Fruit fly (Drosophila melanogaster): Measurements from ENCODE around the gene CG32277.

Gene CG32277

dm6 chr3L:3198447-3199402, 6.5 kb downstream of the CG32277 start, which contains the start of the genes CG32276 and gry (continued):
- TF ChIP-seq dimm (GFP tag; IDR thresholded peaks at IDR 0.05) (no peak), Xrp1 (GFP tag; IDR thresholded peaks at IDR 0.05) (peak; percentile 72; the same call in 1 of the 2 replicates), yki (optimal IDR thresholded peaks at IDR 0.05) (no peak), odd (GFP tag; optimal IDR thresholded peaks at IDR 0.05) (no peak), da (GFP tag; optimal IDR thresholded peaks at IDR 0.05) (peak; percentile 43), CG10321 (GFP tag; IDR thresholded peaks at IDR 0.05) (no peak), CG17568 (GFP tag; optimal IDR thresholded peaks at IDR 0.05) (no peak), cwo (GFP tag; optimal IDR thresholded peaks at IDR 0.05) (peak; percentile 61), CG13624 (GFP tag; optimal IDR thresholded peaks at IDR 0.05) (peak; percentile 80), usp (GFP tag; optimal IDR thresholded peaks at IDR 0.05) (no peak), cad (GFP tag; optimal IDR thresholded peaks at IDR 0.05) (no peak), ind (GFP tag; optimal IDR thresholded peaks at IDR 0.05) (peak; percentile 81), dysf (GFP tag; IDR thresholded peaks at IDR 0.05) (peak; percentile 74), CG43689 (GFP tag; IDR thresholded peaks at IDR 0.05) (no peak), gro (GFP tag; optimal IDR thresholded peaks at IDR 0.05) (no peak), sr (GFP tag; IDR thresholded peaks at IDR 0.05) (no peak; the same call in 2 of the 3 replicates), CG30403 (GFP tag; optimal IDR thresholded peaks at IDR 0.05) (peak; percentile 84), Hr51 (GFP tag; optimal IDR thresholded peaks at IDR 0.05) (peak in 1 of 2 experiments; percentile 78), CG30020 (tag; optimal IDR thresholded peaks at IDR 0.05) (peak; percentile 78), Dbx (GFP tag; IDR thresholded peaks at IDR 0.05) (peak; percentile 69; the same call in 1 of the 3 replicates), sug (tag; optimal IDR thresholded peaks at IDR 0.05) (no peak), Eip74EF (GFP tag; optimal IDR thresholded peaks at IDR 0.05) (no peak), row (GFP tag; IDR thresholded peaks at IDR 0.05) (peak; percentile 93), CG6791 (GFP tag; IDR thresholded peaks at IDR 0.05; ENCODE audit: partially characterized antibody) (no peak), Dref (GFP tag; IDR thresholded peaks at IDR 0.05) (0 out of 2 replicates have a peak, but pooled peaks have one; percentile 39), lola (GFP tag; optimal IDR thresholded peaks at IDR 0.05) (peak in 1 of 3 experiments; percentile 71), MTF-1 (GFP tag; optimal IDR thresholded peaks at IDR 0.05; ENCODE audit: borderline replicate concordance) (peak; percentile 42), bcd (GFP tag; optimal IDR thresholded peaks at IDR 0.05) (peak; percentile 73), Nf-YB (GFP tag; optimal IDR thresholded peaks at IDR 0.05) (peak; percentile 42), CG10654 (GFP tag; optimal IDR thresholded peaks at IDR 0.05) (no peak), hth (optimal IDR thresholded peaks at IDR 0.05) (no peak), CG14710 (tag; optimal IDR thresholded peaks at IDR 0.05) (peak; percentile 91), NfI (GFP tag; optimal IDR thresholded peaks at IDR 0.05) (peak; percentile 73), Abd-B (GFP tag; optimal IDR thresholded peaks at IDR 0.05) (peak; percentile 43), CG14050 (GFP tag; IDR thresholded peaks at IDR 0.05) (peak; percentile 23; the same call in 1 of the 3 replicates), Ssrp (tag; optimal IDR thresholded peaks at IDR 0.05) (peak; percentile 55), mld (GFP tag; IDR thresholded peaks at IDR 0.05; ENCODE audit: partially characterized antibody) (no peak), CG31441 (GFP tag; IDR thresholded peaks at IDR 0.05) (no peak), Optix (GFP tag; IDR thresholded peaks at IDR 0.05) (peak; percentile 60; the same call in 2 of the 3 replicates), CG18262 (tag; optimal IDR thresholded peaks at IDR 0.05) (peak; percentile 75), CkIIα-i1 (GFP tag; IDR thresholded peaks at IDR 0.05) (no peak), Rx (GFP tag; IDR thresholded peaks at IDR 0.05) (peak; percentile 14; the same call in 1 of the 2 replicates), unc-4 (GFP tag; IDR thresholded peaks at IDR 0.05; ENCODE audit: partially characterized antibody) (no peak), CG11560 (tag; IDR thresholded peaks at IDR 0.05) (no peak), Blimp-1 (GFP tag; optimal IDR thresholded peaks at IDR 0.05) (no peak), gsb-n (tag; optimal IDR thresholded peaks at IDR 0.05) (no peak), ERR (GFP tag; optimal IDR thresholded peaks at IDR 0.05) (peak; percentile 48), kni (GFP tag; optimal IDR thresholded peaks at IDR 0.05) (no peak)

Measured in whole organism, embryonic.